Worm (Caenorhabditis elegans): Measurements from ENCODE around the gene R11F4.2.

- TF ChIP-seq hpl-2 (GFP tag; optimal IDR thresholded peaks at IDR 0.05) (no peak), pag-3 (tag; optimal IDR thresholded peaks at IDR 0.05; ENCODE audit: borderline replicate concordance, insufficient read depth) (no peak), fkh-10 (GFP tag; optimal IDR thresholded peaks at IDR 0.05) (no peak), ztf-4 (tag; optimal IDR thresholded peaks at IDR 0.05) (no peak), skn-1 (tag; optimal IDR thresholded peaks at IDR 0.05) (no peak), nhr-28 (tag; optimal IDR thresholded peaks at IDR 0.05) (no peak), lin-13 (GFP tag; optimal IDR thresholded peaks at IDR 0.05) (no peak), unc-62 (GFP tag; optimal IDR thresholded peaks at IDR 0.05) (no peak), nhr-77 (tag; optimal IDR thresholded peaks at IDR 0.05) (no peak), ces-1 (GFP tag; optimal IDR thresholded peaks at IDR 0.05) (no peak), tbx-2 (tag; optimal IDR thresholded peaks at IDR 0.05) (no peak), nhr-237 (tag; optimal IDR thresholded peaks at IDR 0.05) (no peak), C16A3.4 (tag; optimal IDR thresholded peaks at IDR 0.05) (no peak), jun-1 (tag; optimal IDR thresholded peaks at IDR 0.05) (no peak)
Measured at ce11 chrII:4040066-4040465, 42.8 kb upstream of the R11F4.2 start.

Data from whole organism, L1 larva.